Fruit fly (Drosophila melanogaster): ENCODE results near the gene CG13004.

The CG13004 gene

DNA sequence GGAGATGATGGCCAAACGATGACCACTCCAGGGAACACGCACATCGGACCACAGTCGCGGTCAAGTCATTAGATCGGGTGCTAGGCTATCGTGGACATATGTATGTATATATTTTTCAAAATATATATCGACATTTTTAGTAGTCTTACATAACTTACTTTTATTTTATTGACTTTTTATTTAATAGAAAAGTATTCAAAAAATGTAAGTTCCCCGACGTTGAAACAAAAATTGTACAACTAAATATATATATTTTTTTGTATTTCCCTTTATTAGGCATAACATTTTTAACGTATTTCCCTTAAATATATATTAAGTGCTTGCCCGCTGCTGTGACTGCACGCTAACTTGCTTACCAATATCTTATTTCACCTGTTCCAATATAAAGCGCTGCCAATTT lies 20.2 kb downstream of the CG13004 start (continued):
- TF ChIP-seq CG11695 (GFP tag; IDR thresholded peaks at IDR 0.05) (no peak), zfh2 (GFP tag; optimal IDR thresholded peaks at IDR 0.05) (no peak), CG3407 (GFP tag; optimal IDR thresholded peaks at IDR 0.05) (no peak), dysf (GFP tag; IDR thresholded peaks at IDR 0.05) (peak; percentile 52; the same call in 2 of the 3 replicates), CG11398 (GFP tag; optimal IDR thresholded peaks at IDR 0.05) (no peak), Camta (GFP tag; optimal IDR thresholded peaks at IDR 0.05) (no peak), Eip74EF (GFP tag; optimal IDR thresholded peaks at IDR 0.05) (peak in 1 of 2 experiments; percentile 26), dmrt99B (tag; optimal IDR thresholded peaks at IDR 0.05) (peak; percentile 55), Max (GFP tag; optimal IDR thresholded peaks at IDR 0.05) (no peak), grn (GFP tag; optimal IDR thresholded peaks at IDR 0.05) (no peak), unpg (GFP tag; optimal IDR thresholded peaks at IDR 0.05) (no peak), CG13894 (tag; optimal IDR thresholded peaks at IDR 0.05) (no peak), CG4424 (GFP tag; optimal IDR thresholded peaks at IDR 0.05) (peak; percentile 12), pita (GFP tag; optimal IDR thresholded peaks at IDR 0.05) (no peak), TFAM (GFP tag; optimal IDR thresholded peaks at IDR 0.05) (no peak), en (GFP tag; optimal IDR thresholded peaks at IDR 0.05) (no peak), CG34422 (GFP tag; IDR thresholded peaks at IDR 0.05) (no peak), CG3995 (GFP tag; optimal IDR thresholded peaks at IDR 0.05) (no peak), crc (GFP tag; optimal IDR thresholded peaks at IDR 0.05) (no peak), fu2 (GFP tag; optimal IDR thresholded peaks at IDR 0.05) (no peak), HLH54F (GFP tag; optimal IDR thresholded peaks at IDR 0.05) (no peak), sob (GFP tag; IDR thresholded peaks at IDR 0.05) (no peak), pum (GFP tag; optimal IDR thresholded peaks at IDR 0.05) (no peak), prd (optimal IDR thresholded peaks at IDR 0.05) (no peak), prd (GFP tag; IDR thresholded peaks at IDR 0.05) (peak; percentile 28; the same call in 1 of the 3 replicates), her (GFP tag; optimal IDR thresholded peaks at IDR 0.05) (no peak), BtbVII (GFP tag; optimal IDR thresholded peaks at IDR 0.05) (no peak), CG33557 (GFP tag; optimal IDR thresholded peaks at IDR 0.05) (no peak), pfk (GFP tag; optimal IDR thresholded peaks at IDR 0.05) (no peak), CG7987 (GFP tag; optimal IDR thresholded peaks at IDR 0.05) (no peak), Opbp (GFP tag; IDR thresholded peaks at IDR 0.05; ENCODE audit: partially characterized antibody) (no peak), Sin3A (optimal IDR thresholded peaks at IDR 0.05) (no peak), CG8765 (GFP tag; IDR thresholded peaks at IDR 0.05) (no peak), CG8944 (GFP tag; optimal IDR thresholded peaks at IDR 0.05) (no peak), Dref (GFP tag; IDR thresholded peaks at IDR 0.05) (no peak), tll (GFP tag; optimal IDR thresholded peaks at IDR 0.05) (no peak), dmrt11E (tag; optimal IDR thresholded peaks at IDR 0.05) (no peak), hbn (GFP tag; IDR thresholded peaks at IDR 0.05; ENCODE audit: partially characterized antibody) (no peak), gcm2 (GFP tag; optimal IDR thresholded peaks at IDR 0.05) (no peak), Asciz (GFP tag; optimal IDR thresholded peaks at IDR 0.05) (no peak), slou (GFP tag; optimal IDR thresholded peaks at IDR 0.05) (no peak), pb (GFP tag; optimal IDR thresholded peaks at IDR 0.05) (no peak), CG10959 (GFP tag; IDR thresholded peaks at IDR 0.05) (no peak), CG18764 (GFP tag; optimal IDR thresholded peaks at IDR 0.05) (no peak), CG17912 (GFP tag; optimal IDR thresholded peaks at IDR 0.05) (no peak), CG10565 (GFP tag; optimal IDR thresholded peaks at IDR 0.05) (no peak), Hr78 (GFP tag; optimal IDR thresholded peaks at IDR 0.05) (no peak), CG6175 (GFP tag; IDR thresholded peaks at IDR 0.05) (no peak), CHES-1-like (GFP tag; optimal IDR thresholded peaks at IDR 0.05) (no peak), Drgx (GFP tag; IDR thresholded peaks at IDR 0.05) (peak; percentile 64; the same call in 1 of the 2 replicates), CG10366 (GFP tag; IDR thresholded peaks at IDR 0.05) (peak; percentile 37; the same call in 1 of the 2 replicates), Med (GFP tag) (no peak)

Data from whole organism, embryonic.